Fruit fly (Drosophila melanogaster): ENCODE data around the gene CG14292.

Gene CG14292

DNA sequence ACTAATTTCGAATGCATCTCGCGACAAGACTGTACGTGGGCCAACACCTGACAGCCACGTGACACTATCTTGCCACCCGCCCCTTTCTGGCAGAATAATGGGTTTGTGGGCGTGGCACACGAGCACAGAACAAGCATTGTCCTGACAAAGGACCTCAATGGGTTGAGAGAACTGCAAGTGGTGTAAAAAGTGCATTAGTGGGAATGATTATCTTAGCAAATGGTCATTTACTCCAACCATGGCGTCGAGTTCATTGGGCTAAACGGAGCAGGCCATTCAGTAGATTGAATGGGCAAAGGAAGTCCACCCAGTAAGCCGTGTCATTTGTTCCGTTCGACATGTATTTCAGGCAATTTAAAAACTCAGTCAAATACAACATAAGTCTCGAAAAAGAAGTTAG, 7.6 kb downstream of the CG14292 start, which contains the start of gene CG14297:
CG14297 (plus strand) TSS at position 301 of the 400 bp plus-strand sequence.
- TF ChIP-seq kah (GFP tag; optimal IDR thresholded peaks at IDR 0.05): no peak
- no peak for TF ChIP-seq E2f1 (GFP tag; IDR thresholded peaks at IDR 0.05)
- no peak for TF ChIP-seq CG14050 (GFP tag; IDR thresholded peaks at IDR 0.05)
- TF ChIP-seq gfzf (GFP tag; optimal IDR thresholded peaks at IDR 0.05): no peak
- TF ChIP-seq Scr (GFP tag; IDR thresholded peaks at IDR 0.05; ENCODE audit: partially characterized antibody): no peak
- no peak for TF ChIP-seq en (GFP tag; optimal IDR thresholded peaks at IDR 0.05)
- no peak for TF ChIP-seq pnt (GFP tag; optimal IDR thresholded peaks at IDR 0.05)
- no peak for TF ChIP-seq CG4404 (GFP tag; IDR thresholded peaks at IDR 0.05)

DNA sequence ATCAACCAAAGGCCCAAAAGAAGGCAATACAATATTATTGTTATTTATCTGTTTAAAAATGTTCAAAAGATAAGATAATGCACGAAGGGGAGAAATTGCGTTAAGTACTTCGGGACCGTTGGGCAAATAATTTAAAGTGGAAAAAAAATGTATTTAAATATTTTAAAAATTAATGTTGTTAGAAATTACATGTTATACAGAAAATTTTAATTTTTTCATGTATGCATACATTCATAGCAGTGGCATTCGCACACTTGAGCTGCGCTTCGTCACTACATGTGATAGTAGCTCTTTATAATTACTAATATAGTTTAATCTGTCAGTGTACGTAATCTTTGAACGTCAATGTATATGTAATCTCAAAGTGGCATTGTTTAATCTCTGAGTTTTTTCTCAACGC, 10.2 kb downstream of the CG14292 start:
- TF ChIP-seq Rfx (GFP tag; IDR thresholded peaks at IDR 0.05): peak; percentile 87
- peak; percentile 13; the same call in 1 of the 2 replicates for TF ChIP-seq klu (GFP tag; IDR thresholded peaks at IDR 0.05)
- TF ChIP-seq CG4730 (GFP tag; IDR thresholded peaks at IDR 0.05): peak; percentile 64
- no peak for TF ChIP-seq Sin3A (optimal IDR thresholded peaks at IDR 0.05)
- no peak for TF ChIP-seq Nf-YB (GFP tag; optimal IDR thresholded peaks at IDR 0.05)
- TF ChIP-seq Taf1 (GFP tag; IDR thresholded peaks at IDR 0.05): peak; percentile 70; the same call in 1 of the 2 replicates
- peak; percentile 78; the same call in 1 of the 2 replicates for TF ChIP-seq ranshi (GFP tag; IDR thresholded peaks at IDR 0.05)
- no peak for TF ChIP-seq pan (optimal IDR thresholded peaks at IDR 0.05)
- TF ChIP-seq pan (GFP tag; optimal IDR thresholded peaks at IDR 0.05 in 1 of 2, IDR thresholded peaks at IDR 0.05 in 1 of 2): peak in 1 of 2 experiments; percentile 76
- no peak for TF ChIP-seq hth (optimal IDR thresholded peaks at IDR 0.05)
- peak; percentile 16; the same call in 1 of the 2 replicates for TF ChIP-seq onecut (GFP tag; IDR thresholded peaks at IDR 0.05)
- no peak for TF ChIP-seq CG10959 (GFP tag; IDR thresholded peaks at IDR 0.05)
- peak; percentile 76 for TF ChIP-seq Gug (GFP tag; IDR thresholded peaks at IDR 0.05)
- TF ChIP-seq B-H1 (GFP tag; IDR thresholded peaks at IDR 0.05): peak; percentile 60; the same call in 2 of the 3 replicates
- no peak for TF ChIP-seq CG7271 (tag; optimal IDR thresholded peaks at IDR 0.05)
- TF ChIP-seq Bteb2 (GFP tag; optimal IDR thresholded peaks at IDR 0.05): no peak
- peak; percentile 23; the same call in 1 of the 2 replicates for TF ChIP-seq Dref (GFP tag; IDR thresholded peaks at IDR 0.05)
- peak; percentile 80 for TF ChIP-seq tgo (GFP tag; IDR thresholded peaks at IDR 0.05)
- peak; percentile 71 for TF ChIP-seq HLH3B (GFP tag; IDR thresholded peaks at IDR 0.05)
- TF ChIP-seq scrt (GFP tag; optimal IDR thresholded peaks at IDR 0.05): peak; percentile 13
- TF ChIP-seq Lim3 (GFP tag; IDR thresholded peaks at IDR 0.05): no peak
- TF ChIP-seq al (GFP tag; IDR thresholded peaks at IDR 0.05): peak; percentile 74
- peak; percentile 18 for TF ChIP-seq D19B (GFP tag; optimal IDR thresholded peaks at IDR 0.05)
- TF ChIP-seq H15 (GFP tag; IDR thresholded peaks at IDR 0.05): peak; percentile 67; the same call in 2 of the 3 replicates
- no peak for TF ChIP-seq B-H2 (GFP tag; optimal IDR thresholded peaks at IDR 0.05)
- no peak for TF ChIP-seq eyg (GFP tag; optimal IDR thresholded peaks at IDR 0.05)
- TF ChIP-seq GATAe (GFP tag; conservative IDR thresholded peaks at IDR 0.05): peak; percentile 99
- peak; percentile 65; the same call in 2 of the 3 replicates for TF ChIP-seq ase (GFP tag; IDR thresholded peaks at IDR 0.05)
- TF ChIP-seq ind (GFP tag; optimal IDR thresholded peaks at IDR 0.05): peak; percentile 20
- TF ChIP-seq Med (GFP tag): peak; percentile 23
- peak; percentile 59 for TF ChIP-seq CG11085 (GFP tag; IDR thresholded peaks at IDR 0.05)
- TF ChIP-seq CG11696 (GFP tag; IDR thresholded peaks at IDR 0.05): peak; percentile 52; the same call in 1 of the 2 replicates
- TF ChIP-seq Hmr (GFP tag; optimal IDR thresholded peaks at IDR 0.05): peak; percentile 16
- TF ChIP-seq cg (GFP tag; optimal IDR thresholded peaks at IDR 0.05): no peak
- peak; percentile 47; the same call in 1 of the 2 replicates for TF ChIP-seq stc (GFP tag; IDR thresholded peaks at IDR 0.05)
- peak; percentile 41 for TF ChIP-seq Deaf1 (tag; optimal IDR thresholded peaks at IDR 0.05)
- TF ChIP-seq slbo (GFP tag; IDR thresholded peaks at IDR 0.05): 0 out of 2 replicates have a peak, but pooled peaks have one; percentile 34
- TF ChIP-seq ro (GFP tag; IDR thresholded peaks at IDR 0.05): peak; percentile 30; the same call in 1 of the 2 replicates
- TF ChIP-seq CG9817 (tag; optimal IDR thresholded peaks at IDR 0.05): peak; percentile 23
- TF ChIP-seq gem (tag; optimal IDR thresholded peaks at IDR 0.05): peak; percentile 61
- TF ChIP-seq HHEX (GFP tag; optimal IDR thresholded peaks at IDR 0.05): no peak
- peak; percentile 46 for TF ChIP-seq CG18599 (GFP tag; optimal IDR thresholded peaks at IDR 0.05)
- TF ChIP-seq CG11093 (GFP tag; IDR thresholded peaks at IDR 0.05): peak; percentile 68; the same call in 2 of the 3 replicates
